Worm (Caenorhabditis elegans): Measurements from ENCODE around the gene F54D12.9.

DNA sequence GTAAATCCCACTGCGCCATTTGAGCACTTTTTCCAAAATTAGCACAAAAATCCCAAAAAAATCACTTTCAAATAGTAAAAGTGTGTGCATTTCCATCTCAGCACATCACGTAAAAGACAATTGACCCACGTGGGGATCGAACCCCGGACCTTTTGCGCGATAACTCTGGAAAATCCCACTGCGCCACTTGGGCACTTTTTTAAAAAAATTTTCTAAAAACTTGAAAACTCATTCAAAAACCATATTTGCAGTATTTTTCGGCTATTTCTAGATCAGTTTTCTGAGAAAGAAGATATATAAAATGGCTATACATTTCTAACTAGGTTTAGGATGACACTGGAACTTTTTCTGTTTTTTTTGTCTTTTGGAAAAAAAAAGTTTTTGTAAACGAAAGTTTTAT, 41.5 kb downstream of the F54D12.9 start:
- no peak for TF ChIP-seq sptf-1 (tag; optimal IDR thresholded peaks at IDR 0.05)
- TF ChIP-seq drap-1 (GFP tag; optimal IDR thresholded peaks at IDR 0.05), result no peak
- TF ChIP-seq nhr-76 (tag; optimal IDR thresholded peaks at IDR 0.05), result no peak
- no peak for TF ChIP-seq nhr-2 (tag; optimal IDR thresholded peaks at IDR 0.05)
- TF ChIP-seq unc-62 (GFP tag; optimal IDR thresholded peaks at IDR 0.05), result no peak
- TF ChIP-seq blmp-1 (tag; optimal IDR thresholded peaks at IDR 0.05), result no peak
- TF ChIP-seq lsy-2 (tag; optimal IDR thresholded peaks at IDR 0.05), result no peak
- TF ChIP-seq ces-1 (GFP tag; optimal IDR thresholded peaks at IDR 0.05), result no peak
- TF ChIP-seq pha-4 (tag; optimal IDR thresholded peaks at IDR 0.05), result no peak
- no peak for TF ChIP-seq ceh-83 (GFP tag; optimal IDR thresholded peaks at IDR 0.05)
